Worm (Caenorhabditis elegans) whole organism, L2 larva: ENCODE measurements around the gene ctsa-3.1.

ENCODE experiments used
- C34F6.9 ChIP-seq: fragments of 150-350 bp; optimal IDR thresholded peaks from 2 replicates; lab custom pipeline; 2014; ENCODE audit warnings: missing biosample characterization, missing genetic modification characterization
- F13H6.1 ChIP-seq: sonication (generic microtip); optimal IDR thresholded peaks from 2 replicates; lab custom pipeline; 2016; ENCODE audit warnings: missing genetic modification characterization, missing compliant biosample characterization
- R02D3.7 ChIP-seq: fragments of 150-350 bp; optimal IDR thresholded peaks from 2 replicates; lab custom pipeline; 2014; ENCODE audit warnings: missing biosample characterization, missing genetic modification characterization
- Y55F3AM.14 ChIP-seq: fragments of 200-800 bp; sonication (Bioruptor generic); optimal IDR thresholded peaks from 2 replicates; lab custom pipeline; 2018; ENCODE audit warnings: mild to moderate bottlenecking, missing genetic modification characterization, missing compliant biosample characterization
- ZK546.5 ChIP-seq: sonication (generic microtip); optimal IDR thresholded peaks from 2 replicates; lab custom pipeline; 2017; ENCODE audit warnings: missing biosample characterization, missing genetic modification characterization
- alr-1 ChIP-seq: fragments of 150-350 bp; optimal IDR thresholded peaks from 2 replicates; lab custom pipeline; 2014; ENCODE audit warnings: missing biosample characterization, missing genetic modification characterization
- aly-2 ChIP-seq: fragments of 150-350 bp; optimal IDR thresholded peaks from 2 replicates; lab custom pipeline; 2014; ENCODE audit warnings: missing biosample characterization, missing genetic modification characterization
- ama-1 ChIP-seq: fragments of 150-350 bp; optimal IDR thresholded peaks from 2 replicates; lab custom pipeline; 2018; ENCODE audit warnings: inconsistent platforms
- blmp-1 ChIP-seq: sonication (generic microtip); optimal IDR thresholded peaks from 2 replicates; lab custom pipeline; 2017; ENCODE audit warnings: missing genetic modification characterization, mild to moderate bottlenecking, missing compliant biosample characterization, antibody characterized with exemption, moderate library complexity; ENCODE audit not compliant: insufficient read depth
- ceh-16 ChIP-seq: fragments of 150-350 bp; optimal IDR thresholded peaks from 2 replicates; lab custom pipeline; 2014; ENCODE audit warnings: missing biosample characterization, missing genetic modification characterization
- ceh-82 ChIP-seq: fragments of 150-350 bp; optimal IDR thresholded peaks from 2 replicates; lab custom pipeline; 2014; ENCODE audit warnings: missing biosample characterization, missing genetic modification characterization
- crh-2 ChIP-seq: sonication (generic microtip); optimal IDR thresholded peaks from 2 replicates; lab custom pipeline; 2017; ENCODE audit warnings: missing biosample characterization, missing genetic modification characterization
- dmd-4 ChIP-seq: sonication (generic microtip); optimal IDR thresholded peaks from 2 replicates; lab custom pipeline; 2017; ENCODE audit warnings: missing biosample characterization, missing genetic modification characterization
- egl-27 ChIP-seq: sonication (generic microtip); optimal IDR thresholded peaks from 3 replicates; lab custom pipeline; 2017; ENCODE audit warnings: missing biosample characterization, missing genetic modification reagents, missing genetic modification characterization
- elt-1 ChIP-seq: fragments of 150-350 bp; optimal IDR thresholded peaks from 2 replicates; lab custom pipeline; 2014; ENCODE audit warnings: missing biosample characterization, missing genetic modification characterization
- elt-3 ChIP-seq: sonication (generic microtip); optimal IDR thresholded peaks from 2 replicates; lab custom pipeline; 2017; ENCODE audit warnings: missing biosample characterization, missing genetic modification characterization
- fos-1 ChIP-seq: fragments of 150-350 bp; optimal IDR thresholded peaks from 2 replicates; lab custom pipeline; 2014; ENCODE audit warnings: missing biosample characterization, missing genetic modification characterization
- gmeb-1 ChIP-seq: fragments of 150-350 bp; optimal IDR thresholded peaks from 2 replicates; lab custom pipeline; 2014; ENCODE audit warnings: missing biosample characterization, missing genetic modification characterization
- lin-11 ChIP-seq: fragments of 150-350 bp; sonication (generic microtip); optimal IDR thresholded peaks from 2 replicates; lab custom pipeline; 2014; ENCODE audit warnings: missing biosample characterization, missing genetic modification characterization, inconsistent platforms, mixed read lengths
- lin-13 ChIP-seq: fragments of 150-350 bp; optimal IDR thresholded peaks from 2 replicates; lab custom pipeline; 2014; ENCODE audit warnings: missing biosample characterization, missing genetic modification reagents, missing genetic modification characterization
- lin-39 ChIP-seq: fragments of 150-350 bp; optimal IDR thresholded peaks from 2 replicates; lab custom pipeline; 2014; ENCODE audit warnings: missing biosample characterization, missing genetic modification reagents, missing genetic modification characterization
- lsy-2 ChIP-seq, 2 experiments: fragments of 150-350 bp in 1 of 2; sonication (generic microtip) in 1 of 2; optimal IDR thresholded peaks; 2 replicates each; lab custom pipeline; 2014 to 2017; ENCODE audit warnings: missing biosample characterization in 2 of 2, missing genetic modification characterization in 2 of 2
- mab-5 ChIP-seq: fragments of 150-350 bp; optimal IDR thresholded peaks from 2 replicates; lab custom pipeline; 2014; ENCODE audit warnings: missing biosample characterization, missing genetic modification characterization
- mbf-1 ChIP-seq: sonication (generic microtip); optimal IDR thresholded peaks from 2 replicates; lab custom pipeline; 2017; ENCODE audit warnings: missing biosample characterization, missing genetic modification characterization
- mdl-1 ChIP-seq, 2 experiments: fragments of 150-350 bp in 1 of 2; sonication (generic microtip) in 1 of 2; optimal IDR thresholded peaks; 2 replicates each; lab custom pipeline; 2017; ENCODE audit warnings: missing biosample characterization in 2 of 2, missing genetic modification characterization in 2 of 2
- nhr-10 ChIP-seq: sonication (generic microtip); optimal IDR thresholded peaks from 2 replicates; lab custom pipeline; 2017; ENCODE audit warnings: missing biosample characterization, missing genetic modification characterization
- nhr-11 ChIP-seq: fragments of 150-350 bp; optimal IDR thresholded peaks from 2 replicates; lab custom pipeline; 2014; ENCODE audit warnings: missing biosample characterization, missing genetic modification characterization
- nhr-12 ChIP-seq: fragments of 150-350 bp; optimal IDR thresholded peaks from 2 replicates; lab custom pipeline; 2014; ENCODE audit warnings: missing biosample characterization, missing genetic modification characterization
- nhr-129 ChIP-seq: fragments of 150-350 bp; optimal IDR thresholded peaks from 2 replicates; lab custom pipeline; 2014; ENCODE audit warnings: missing biosample characterization, missing genetic modification characterization
- nhr-21 ChIP-seq: fragments of 150-350 bp; optimal IDR thresholded peaks from 2 replicates; lab custom pipeline; 2014; ENCODE audit warnings: missing biosample characterization, missing genetic modification characterization
- nhr-23 ChIP-seq: fragments of 150-350 bp; optimal IDR thresholded peaks from 2 replicates; lab custom pipeline; 2014; ENCODE audit warnings: missing biosample characterization, missing genetic modification reagents, missing genetic modification characterization
- nhr-237 ChIP-seq: fragments of 150-350 bp; optimal IDR thresholded peaks from 2 replicates; lab custom pipeline; 2014; ENCODE audit warnings: missing biosample characterization, missing genetic modification characterization
- nhr-25 ChIP-seq: fragments of 150-350 bp; sonication (generic microtip); optimal IDR thresholded peaks from 3 replicates; lab custom pipeline; 2014; ENCODE audit warnings: missing biosample characterization, missing genetic modification characterization
- nhr-6 ChIP-seq: fragments of 150-350 bp; optimal IDR thresholded peaks from 2 replicates; lab custom pipeline; 2014; ENCODE audit warnings: missing biosample characterization, missing genetic modification characterization
- nhr-77 ChIP-seq: fragments of 150-350 bp; optimal IDR thresholded peaks from 2 replicates; lab custom pipeline; 2014; ENCODE audit warnings: missing biosample characterization, missing genetic modification characterization
- peb-1 ChIP-seq: fragments of 150-350 bp; optimal IDR thresholded peaks from 2 replicates; lab custom pipeline; 2014; ENCODE audit warnings: missing biosample characterization, missing genetic modification characterization
- sem-4 ChIP-seq: fragments of 150-350 bp; optimal IDR thresholded peaks from 2 replicates; lab custom pipeline; 2014; ENCODE audit warnings: missing biosample characterization, missing genetic modification reagents, missing genetic modification characterization
- skn-1 ChIP-seq: sonication (generic microtip); optimal IDR thresholded peaks from 2 replicates; lab custom pipeline; 2017; ENCODE audit warnings: missing biosample characterization, missing genetic modification characterization
- sma-3 ChIP-seq: sonication (generic microtip); optimal IDR thresholded peaks from 2 replicates; lab custom pipeline; 2016; ENCODE audit warnings: missing genetic modification reagents, missing genetic modification characterization, missing compliant biosample characterization
- sma-9 ChIP-seq, 2 experiments: fragments of 150-350 bp in 1 of 2; sonication (generic microtip) in 1 of 2; optimal IDR thresholded peaks; 2 replicates each; lab custom pipeline; 2014 to 2016; ENCODE audit warnings: missing genetic modification characterization in 2 of 2, mild to moderate bottlenecking in 1 of 2, missing biosample characterization in 1 of 2, missing compliant biosample characterization in 1 of 2, missing genetic modification reagents in 1 of 2, moderate library complexity in 1 of 2
- snpc-4 ChIP-seq: fragments of 150-350 bp; optimal IDR thresholded peaks from 2 replicates; lab custom pipeline; 2014; ENCODE audit warnings: missing biosample characterization, missing genetic modification characterization
- unc-39 ChIP-seq: fragments of 150-350 bp; optimal IDR thresholded peaks from 2 replicates; lab custom pipeline; 2014; ENCODE audit warnings: missing biosample characterization, missing genetic modification characterization
- unc-55 ChIP-seq: fragments of 150-350 bp; sonication (generic microtip); optimal IDR thresholded peaks from 3 replicates; lab custom pipeline; 2014; ENCODE audit warnings: missing biosample characterization, missing genetic modification reagents, missing genetic modification characterization
- unc-62 ChIP-seq: fragments of 150-350 bp; optimal IDR thresholded peaks from 2 replicates; lab custom pipeline; 2014; ENCODE audit warnings: missing biosample characterization, missing genetic modification reagents, missing genetic modification characterization
- zag-1 ChIP-seq: fragments of 150-350 bp; optimal IDR thresholded peaks from 2 replicates; lab custom pipeline; 2014; ENCODE audit warnings: missing biosample characterization, missing genetic modification characterization
- ztf-1 ChIP-seq: fragments of 200-800 bp; sonication (Bioruptor generic); conservative IDR thresholded peaks from 2 replicates; pipeline ENCODE4 v1.3.6; 2022; ENCODE audit warnings: missing genetic modification characterization, missing compliant biosample characterization
- ztf-11 ChIP-seq: sonication (generic microtip); optimal IDR thresholded peaks from 2 replicates; lab custom pipeline; 2017; ENCODE audit warnings: missing biosample characterization, missing genetic modification characterization
- ztf-4 ChIP-seq: fragments of 150-350 bp; optimal IDR thresholded peaks from 2 replicates; lab custom pipeline; 2014; ENCODE audit warnings: missing biosample characterization, missing genetic modification characterization

Gene ctsa-3.1

DNA sequence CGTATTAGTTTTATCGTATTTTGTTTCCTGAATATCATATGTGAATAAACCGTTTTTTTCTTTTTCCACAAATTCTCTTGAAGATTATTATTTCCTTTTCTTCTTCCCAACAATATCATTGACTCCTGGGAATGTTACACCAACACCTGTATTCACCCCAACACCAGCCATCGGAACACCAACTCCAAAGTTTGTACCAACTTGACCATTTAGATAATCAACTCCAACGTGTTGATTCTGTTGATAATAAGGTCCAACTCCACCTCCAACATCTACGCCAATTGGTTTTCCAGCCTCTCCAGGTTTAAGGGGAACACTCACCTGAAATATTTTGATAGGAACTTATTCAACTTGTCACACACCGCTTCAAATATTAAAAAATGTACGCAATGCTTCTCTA is 35.2 kb upstream of the ctsa-3.1 start:
- TF ChIP-seq crh-2 (tag; lab: Kevin White, UChicago) (peak; percentile 32), unc-62 (GFP tag; lab: Kevin White, UChicago) (no peak), ZK546.5 (tag; lab: Kevin White, UChicago) (no peak)

DNA sequence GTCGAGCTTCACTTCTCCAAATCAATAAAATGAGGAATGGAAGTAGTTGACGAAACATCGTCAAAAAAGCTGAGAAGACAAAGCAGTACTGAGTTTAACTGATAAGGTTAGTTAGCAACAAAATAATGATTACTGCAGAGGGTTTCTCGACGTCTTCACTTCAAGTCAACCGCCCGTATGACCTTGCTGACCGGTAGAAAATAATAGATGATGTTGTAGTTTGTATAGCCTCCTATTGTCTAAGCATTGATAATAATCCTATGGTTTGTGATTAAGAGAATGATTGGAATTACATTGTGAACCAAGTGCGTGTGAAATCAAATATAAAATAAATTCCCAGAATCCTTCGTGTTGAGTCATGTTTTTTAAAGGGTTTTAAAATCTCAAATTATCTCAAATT is 33.3 kb upstream of the ctsa-3.1 start, which contains the start of gene E04F6.6:
E04F6.6 (minus strand) TSS at position 258 of the 400 bp plus-strand sequence.
- no peak for TF ChIP-seq nhr-77 (tag; lab: Kevin White, UChicago)
- TF ChIP-seq alr-1 = no peak
- no peak for TF ChIP-seq lin-39 (tag; lab: Kevin White, UChicago)
- no peak for TF ChIP-seq nhr-25 (tag; lab: Kevin White, UChicago)
- TF ChIP-seq F13H6.1 (tag; lab: Kevin White, UChicago) = no peak
- TF ChIP-seq mdl-1 (tag; optimal IDR thresholded peaks at IDR 0.05; lab: Kevin White, UChicago) = no peak

DNA sequence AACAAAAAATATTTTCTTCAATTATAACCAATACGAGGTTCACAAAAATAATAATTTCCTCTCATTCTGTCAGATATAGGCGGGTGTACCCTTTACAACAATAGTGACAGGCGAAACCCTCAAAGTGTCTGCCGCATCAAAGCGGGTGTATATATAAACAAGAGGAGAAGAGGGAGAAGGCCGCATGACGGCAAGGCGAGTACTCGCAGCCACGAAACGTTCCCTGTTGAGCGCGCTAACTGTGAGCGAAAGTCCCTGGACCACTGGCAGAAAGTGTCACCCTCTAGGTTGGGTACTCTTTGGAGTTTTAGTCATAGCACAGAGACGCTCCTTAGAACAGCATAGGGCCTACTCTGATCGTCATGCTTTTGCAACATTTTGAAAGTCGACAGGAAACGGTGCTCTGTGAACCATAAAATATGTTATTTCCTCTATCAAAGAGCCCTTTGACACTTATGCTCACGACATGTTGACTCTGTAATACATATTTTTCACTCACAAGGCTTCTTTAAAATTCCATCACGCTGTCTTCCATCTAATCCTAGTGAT is 32.5 kb upstream of the ctsa-3.1 start, which contains the start of gene pcrg-1:
pcrg-1 (plus strand) TSS at position 499 of the 549 bp plus-strand sequence.
- TF ChIP-seq nhr-11 (tag; lab: Kevin White, UChicago) (no peak), lin-13 (peak; percentile 67), mab-5 (tag; lab: Kevin White, UChicago) (peak; percentile 9), nhr-10 (no peak), nhr-237 (tag; lab: Kevin White, UChicago) (no peak), blmp-1 (tag; lab: Kevin White, UChicago) (peak; percentile 9), lsy-2 (tag; optimal IDR thresholded peaks at IDR 0.05; lab: Kevin White, UChicago) (peak; percentile 55 to 79), nhr-23 (tag; lab: Kevin White, UChicago) (no peak), ztf-4 (tag; lab: Kevin White, UChicago) (peak; percentile 75), elt-3 (tag; lab: Kevin White, UChicago) (no peak), mbf-1 (tag; lab: Kevin White, UChicago) (no peak), mdl-1 (tag; optimal IDR thresholded peaks at IDR 0.05; lab: Kevin White, UChicago) (peak in 1 of 2 experiments; percentile 8), sma-3 (peak; percentile 86), unc-39 (tag; lab: Kevin White, UChicago) (no peak), nhr-129 (peak; percentile 76), gmeb-1 (tag; lab: Kevin White, UChicago) (peak; percentile 72), crh-2 (tag; lab: Kevin White, UChicago) (peak; percentile 44), C34F6.9 (tag; lab: Kevin White, UChicago) (peak; percentile 64), elt-1 (tag; lab: Kevin White, UChicago) (no peak), ceh-16 (no peak), nhr-25 (tag; lab: Kevin White, UChicago) (no peak), R02D3.7 (no peak), ZK546.5 (tag; lab: Kevin White, UChicago) (no peak), nhr-6 (tag; lab: Kevin White, UChicago) (no peak), ama-1 (lab: Kevin White, UChicago) (no peak), fos-1 (tag; lab: Kevin White, UChicago) (peak; percentile 15), peb-1 (tag; lab: Kevin White, UChicago) (no peak), unc-55 (GFP tag; lab: Kevin White, UChicago) (peak; percentile 61), lin-11 (peak; percentile 55), nhr-12 (tag; lab: Kevin White, UChicago) (no peak), sem-4 (tag; lab: Kevin White, UChicago) (no peak), aly-2 (no peak), ztf-11 (tag; lab: Kevin White, UChicago) (no peak), unc-62 (GFP tag; lab: Kevin White, UChicago) (no peak), nhr-21 (peak; percentile 78), ztf-1 (GFP tag; lab: Robert Waterston, UW) (no peak), zag-1 (tag; lab: Kevin White, UChicago) (no peak), lin-39 (tag; lab: Kevin White, UChicago) (no peak), alr-1 (no peak), sma-9 (GFP tag; optimal IDR thresholded peaks at IDR 0.05; lab: Kevin White, UChicago) (peak; percentile 94), sma-9 (tag; optimal IDR thresholded peaks at IDR 0.05; lab: Kevin White, UChicago) (no peak), egl-27 (tag; lab: Kevin White, UChicago) (peak; percentile 60), F13H6.1 (tag; lab: Kevin White, UChicago) (peak; percentile 74), dmd-4 (tag; lab: Kevin White, UChicago) (no peak), Y55F3AM.14 (GFP tag; lab: Kevin White, UChicago) (peak; percentile 87), snpc-4 (peak; percentile 99), ceh-82 (no peak), skn-1 (tag; lab: Kevin White, UChicago) (no peak), nhr-77 (tag; lab: Kevin White, UChicago) (peak; percentile 8)
